Worm (Caenorhabditis elegans) whole organism, L4/young adult: Measurements from ENCODE around the gene srlf-3.

Source experiments
- W03F9.2 ChIP-seq: fragments of 150-350 bp; optimal IDR thresholded peaks from 2 replicates; lab custom pipeline; 2014; ENCODE audit warnings: missing biosample characterization, missing genetic modification characterization
- dao-5 ChIP-seq: sonication (generic microtip); optimal IDR thresholded peaks from 2 replicates; lab custom pipeline; 2016; ENCODE audit warnings: missing genotype, missing genetic modification characterization, moderate library complexity, missing compliant biosample characterization

- no peak for TF ChIP-seq dao-5 (tag; lab: Kevin White, UChicago)
- no peak for TF ChIP-seq W03F9.2 (tag; lab: Kevin White, UChicago)
Measured at ce11 chrIV:8446904-8447303, 40.4 kb upstream of the srlf-3 start, which contains the start of gene T01B11.1.
